Fruit fly (Drosophila melanogaster) whole organism, embryonic: Measurements from ENCODE around the gene Ku80.

Source experiments
- C15 ChIP-seq: fragments of 200-800 bp; sonication (Bioruptor generic); IDR thresholded peaks from 3 replicates; pipeline ENCODE4 v1.3.6; 2022; ENCODE audit warnings: missing biosample characterization, missing genetic modification characterization
- CG12155 ChIP-seq: fragments of 200-800 bp; sonication (Bioruptor generic); optimal IDR thresholded peaks from 3 replicates; lab custom pipeline; 2016; ENCODE audit warnings: missing biosample characterization, missing genetic modification characterization
- CG12391 ChIP-seq: fragments of 200-800 bp; sonication (Bioruptor generic); optimal IDR thresholded peaks from 3 replicates; lab custom pipeline; 2018; ENCODE audit warnings: missing biosample characterization, mild to moderate bottlenecking, missing genetic modification characterization, moderate library complexity
- CG1602 ChIP-seq: fragments of 200-800 bp; sonication (Bioruptor generic); optimal IDR thresholded peaks from 3 replicates; lab custom pipeline; 2016; ENCODE audit warnings: missing biosample characterization, missing genetic modification characterization
- CG1647 ChIP-seq: fragments of 200-800 bp; sonication (Bioruptor generic); optimal IDR thresholded peaks from 3 replicates; lab custom pipeline; 2016; ENCODE audit warnings: missing biosample characterization, missing genetic modification characterization
- CG16813 ChIP-seq: fragments of 200-800 bp; sonication (Bioruptor generic); IDR thresholded peaks from 3 replicates; pipeline ENCODE4 v1.3.6; 2022; ENCODE audit warnings: missing biosample characterization, missing genetic modification characterization; ENCODE audit not compliant: partially characterized antibody
- CG16815 ChIP-seq: fragments of 200-800 bp; sonication (Bioruptor generic); optimal IDR thresholded peaks from 3 replicates; lab custom pipeline; 2017; ENCODE audit warnings: missing biosample characterization, mild to moderate bottlenecking, missing genetic modification characterization
- CG17612 ChIP-seq: fragments of 200-800 bp; sonication (Bioruptor generic); IDR thresholded peaks from 2 replicates; pipeline ENCODE4 v1.3.6; 2022; ENCODE audit warnings: missing biosample characterization, missing genetic modification characterization
- CG17912 ChIP-seq: fragments of 200-800 bp; sonication (Bioruptor generic); optimal IDR thresholded peaks from 2 replicates; lab custom pipeline; 2018; ENCODE audit warnings: missing biosample characterization, mild to moderate bottlenecking, missing genetic modification characterization
- CG1792 ChIP-seq: fragments of 200-800 bp; sonication (Bioruptor generic); optimal IDR thresholded peaks from 2 replicates; lab custom pipeline; 2016; ENCODE audit warnings: missing biosample characterization, missing genetic modification characterization
- CG18262 ChIP-seq: fragments of 200-800 bp; optimal IDR thresholded peaks from 3 replicates; lab custom pipeline; 2019; ENCODE audit warnings: missing biosample characterization, mild to moderate bottlenecking, missing genetic modification characterization, moderate library complexity
- CG1832 ChIP-seq: fragments of 200-800 bp; sonication (Bioruptor generic); optimal IDR thresholded peaks from 2 replicates; lab custom pipeline; 2017; ENCODE audit warnings: missing biosample characterization, mild to moderate bottlenecking, missing genetic modification characterization, inconsistent platforms
- CG3163 ChIP-seq: fragments of 200-800 bp; sonication (Bioruptor generic); optimal IDR thresholded peaks from 3 replicates; lab custom pipeline; 2016; ENCODE audit warnings: missing biosample characterization, missing genetic modification characterization
- CG3407 ChIP-seq: fragments of 200-800 bp; sonication (Bioruptor generic); optimal IDR thresholded peaks from 2 replicates; lab custom pipeline; 2018; ENCODE audit warnings: missing biosample characterization, mild to moderate bottlenecking, missing genetic modification characterization
- CG4282 ChIP-seq: fragments of 200-800 bp; sonication (Bioruptor generic); optimal IDR thresholded peaks from 2 replicates; lab custom pipeline; 2016; ENCODE audit warnings: missing biosample characterization, missing genetic modification characterization
- CG4328 ChIP-seq: fragments of 200-800 bp; sonication (Bioruptor generic); optimal IDR thresholded peaks from 3 replicates; lab custom pipeline; 2017; ENCODE audit warnings: missing biosample characterization, missing genetic modification reagents, missing genetic modification characterization
- CG43689 ChIP-seq: fragments of 200-800 bp; sonication (Bioruptor generic); IDR thresholded peaks from 2 replicates; pipeline ENCODE4 v1.3.6; 2022; ENCODE audit warnings: missing biosample characterization, missing genetic modification characterization
- CG4730 ChIP-seq: fragments of 200-800 bp; sonication (Bioruptor generic); IDR thresholded peaks from 2 replicates; pipeline ENCODE4 v1.3.6; 2022; ENCODE audit warnings: missing biosample characterization, missing genetic modification characterization
- CG7271 ChIP-seq: fragments of 200-800 bp; sonication (Bioruptor generic); optimal IDR thresholded peaks from 2 replicates; lab custom pipeline; 2018; ENCODE audit warnings: missing biosample characterization, mild to moderate bottlenecking, missing genetic modification characterization, moderate library complexity
- CG7987 ChIP-seq: fragments of 200-800 bp; sonication (Bioruptor generic); optimal IDR thresholded peaks from 2 replicates; lab custom pipeline; 2018; ENCODE audit warnings: missing biosample characterization, mild to moderate bottlenecking, missing genetic modification characterization, moderate library complexity
- CG8290 ChIP-seq, 3 experiments: fragments of 200-800 bp; sonication (Bioruptor generic); optimal IDR thresholded peaks; 2 replicates each; lab custom pipeline; 2016 to 2019; ENCODE audit warnings: missing biosample characterization in 3 of 3, missing genetic modification characterization in 3 of 3, mild to moderate bottlenecking in 2 of 3, moderate library complexity in 1 of 3
- CG8944 ChIP-seq: fragments of 200-800 bp; sonication (Bioruptor generic); optimal IDR thresholded peaks from 3 replicates; lab custom pipeline; 2016; ENCODE audit warnings: missing biosample characterization, missing genetic modification characterization
- CG9932 ChIP-seq: fragments of 200-800 bp; sonication (Bioruptor generic); IDR thresholded peaks from 2 replicates; pipeline ENCODE4 v1.3.6; 2022; ENCODE audit warnings: missing biosample characterization, missing genetic modification characterization
- Doc3 ChIP-seq: fragments of 200-800 bp; sonication (Bioruptor generic); IDR thresholded peaks from 3 replicates; pipeline ENCODE4 v1.3.6; 2022; ENCODE audit warnings: missing biosample characterization, missing genetic modification characterization; ENCODE audit not compliant: partially characterized antibody
- Gsc ChIP-seq: fragments of 200-800 bp; sonication (Bioruptor generic); IDR thresholded peaks from 2 replicates; pipeline ENCODE4 v1.3.6; 2022; ENCODE audit warnings: missing biosample characterization, missing genetic modification characterization
- Hr39 ChIP-seq: fragments of >200 bp; optimal IDR thresholded peaks from 2 replicates; lab custom pipeline; 2017
- Lpt ChIP-seq: fragments of >200 bp; optimal IDR thresholded peaks from 2 replicates; lab custom pipeline; 2018; ENCODE audit warnings: missing biosample characterization, missing genetic modification characterization
- Mrtf ChIP-seq: fragments of 200-800 bp; sonication (Bioruptor generic); IDR thresholded peaks from 3 replicates; pipeline ENCODE4 v1.3.6; 2022; ENCODE audit warnings: missing biosample characterization, missing genetic modification characterization
- PHDP ChIP-seq: fragments of 200-800 bp; sonication (Bioruptor generic); optimal IDR thresholded peaks from 3 replicates; lab custom pipeline; 2018; ENCODE audit warnings: missing biosample characterization, mild to moderate bottlenecking, missing genetic modification characterization, moderate library complexity
- Rx ChIP-seq: fragments of 200-800 bp; sonication (Bioruptor generic); IDR thresholded peaks from 2 replicates; pipeline ENCODE4 v1.3.6; 2022; ENCODE audit warnings: missing biosample characterization, missing genetic modification characterization
- Sox100B ChIP-seq: fragments of 200-800 bp; sonication (Bioruptor generic); optimal IDR thresholded peaks from 3 replicates; lab custom pipeline; 2018; ENCODE audit warnings: missing biosample characterization, mild to moderate bottlenecking, missing genetic modification characterization
- Ssrp ChIP-seq: fragments of 200-800 bp; sonication (Bioruptor generic); optimal IDR thresholded peaks from 2 replicates; lab custom pipeline; 2018; ENCODE audit warnings: missing biosample characterization, mild to moderate bottlenecking, missing genetic modification characterization, moderate library complexity
- Xbp1 ChIP-seq: fragments of 200-800 bp; sonication (Bioruptor generic); optimal IDR thresholded peaks from 3 replicates; lab custom pipeline; 2016; ENCODE audit warnings: missing biosample characterization, mild to moderate bottlenecking, missing genetic modification characterization
- bbx ChIP-seq: fragments of 200-800 bp; sonication (Bioruptor generic); IDR thresholded peaks from 2 replicates; pipeline ENCODE4 v1.3.6; 2022; ENCODE audit warnings: missing biosample characterization, missing genetic modification characterization; ENCODE audit not compliant: partially characterized antibody
- dimm ChIP-seq: fragments of 200-800 bp; sonication (Bioruptor generic); IDR thresholded peaks from 2 replicates; pipeline ENCODE4 v1.3.6; 2022; ENCODE audit warnings: missing biosample characterization, missing genetic modification characterization
- dmrt11E ChIP-seq: fragments of 200-800 bp; sonication (Bioruptor generic); optimal IDR thresholded peaks from 3 replicates; lab custom pipeline; 2018; ENCODE audit warnings: missing biosample characterization, mild to moderate bottlenecking, missing genetic modification characterization, moderate library complexity
- exex ChIP-seq: fragments of 200-800 bp; sonication (Bioruptor generic); optimal IDR thresholded peaks from 4 replicates; lab custom pipeline; 2018; ENCODE audit warnings: missing biosample characterization, mild to moderate bottlenecking, missing genetic modification characterization, moderate library complexity
- gcm ChIP-seq: fragments of 200-800 bp; sonication (Bioruptor generic); optimal IDR thresholded peaks from 2 replicates; lab custom pipeline; 2019; ENCODE audit warnings: missing biosample characterization, mild to moderate bottlenecking, missing genetic modification characterization, moderate library complexity
- grau ChIP-seq: fragments of 200-800 bp; optimal IDR thresholded peaks from 3 replicates; lab custom pipeline; 2019; ENCODE audit warnings: missing biosample characterization, mild to moderate bottlenecking, missing genetic modification characterization, moderate library complexity
- gsb ChIP-seq: fragments of 200-800 bp; sonication (Bioruptor generic); IDR thresholded peaks from 2 replicates; pipeline ENCODE4 v1.3.6; 2022; ENCODE audit warnings: missing biosample characterization, missing genetic modification characterization
- hth ChIP-seq: fragments of >200 bp; optimal IDR thresholded peaks from 2 replicates; lab custom pipeline; 2017; ENCODE audit warnings: inconsistent platforms
- ind ChIP-seq: fragments of 200-800 bp; sonication (Bioruptor generic); optimal IDR thresholded peaks from 3 replicates; lab custom pipeline; 2016; ENCODE audit warnings: missing biosample characterization, missing genetic modification characterization
- luna ChIP-seq: fragments of 200-800 bp; sonication (Bioruptor generic); optimal IDR thresholded peaks from 2 replicates; lab custom pipeline; 2016; ENCODE audit warnings: missing biosample characterization, missing genetic modification characterization
- mirr ChIP-seq: fragments of 200-800 bp; sonication (Bioruptor generic); optimal IDR thresholded peaks from 3 replicates; lab custom pipeline; 2018; ENCODE audit warnings: missing biosample characterization, mild to moderate bottlenecking, missing genetic modification characterization
- peb ChIP-seq: fragments of 200-800 bp; sonication (Bioruptor generic); IDR thresholded peaks from 2 replicates; pipeline ENCODE4 v1.3.6; 2022; ENCODE audit warnings: missing biosample characterization, missing genetic modification characterization
- salm ChIP-seq: fragments of 200-800 bp; sonication (Bioruptor generic); optimal IDR thresholded peaks from 2 replicates; lab custom pipeline; 2018; ENCODE audit warnings: missing biosample characterization, mild to moderate bottlenecking, missing genetic modification characterization
- scrt ChIP-seq: fragments of 200-800 bp; sonication (Bioruptor generic); optimal IDR thresholded peaks from 2 replicates; lab custom pipeline; 2018; ENCODE audit warnings: missing biosample characterization, mild to moderate bottlenecking, missing genetic modification characterization, moderate library complexity
- sens ChIP-seq: fragments of 200-800 bp; sonication (Bioruptor generic); peaks from one replicate; lab custom pipeline; 2016; ENCODE audit warnings: missing biosample characterization, missing genetic modification characterization
- sim ChIP-seq: fragments of 200-800 bp; sonication (Bioruptor generic); IDR thresholded peaks from 2 replicates; pipeline ENCODE4 v1.3.6; 2022; ENCODE audit warnings: missing biosample characterization, missing genetic modification characterization
- sqz ChIP-seq: fragments of 200-800 bp; sonication (Bioruptor generic); optimal IDR thresholded peaks from 3 replicates; lab custom pipeline; 2018; ENCODE audit warnings: missing biosample characterization, mild to moderate bottlenecking, missing genetic modification characterization
- wdn ChIP-seq: fragments of 200-800 bp; sonication (Bioruptor generic); IDR thresholded peaks from 2 replicates; pipeline ENCODE4 v1.3.6; 2022; ENCODE audit warnings: missing biosample characterization, missing genetic modification characterization

Gene Ku80

dm6 chr2L:15747394-15748260 is 23.3 kb downstream of the Ku80 start, which contains the start of gene CycE (continued):
- TF ChIP-seq C15: no peak
- no peak for TF ChIP-seq CG12155 (GFP tag; lab: Kevin White, UChicago)
- TF ChIP-seq sim (GFP tag; lab: Robert Waterston, UW): no peak
- TF ChIP-seq Mrtf (GFP tag; lab: Robert Waterston, UW): no peak
- TF ChIP-seq Hr39 (lab: Kevin White, UChicago): no peak
- no peak for TF ChIP-seq Lpt (GFP tag; lab: Kevin White, UChicago)
- no peak for TF ChIP-seq PHDP
- TF ChIP-seq CG43689: no peak
- peak; percentile 63; the same call in 1 of the 2 replicates for TF ChIP-seq bbx
- TF ChIP-seq salm (tag; lab: Kevin White, UChicago): no peak
- no peak for TF ChIP-seq grau (tag; lab: Kevin White, UChicago)
- no peak for TF ChIP-seq CG17612 (GFP tag; lab: Robert Waterston, UW)
- TF ChIP-seq hth (lab: Kevin White, UChicago): no peak
- no peak for TF ChIP-seq sens
- no peak for TF ChIP-seq CG16813 (GFP tag; lab: Robert Waterston, UW)
- TF ChIP-seq Doc3 (GFP tag; lab: Robert Waterston, UW): no peak
- TF ChIP-seq CG1832: peak; percentile 22
- TF ChIP-seq CG1647 (GFP tag; lab: Kevin White, UChicago): no peak
- no peak for TF ChIP-seq Gsc (GFP tag; lab: Robert Waterston, UW)
- TF ChIP-seq wdn (GFP tag; lab: Robert Waterston, UW): no peak
- no peak for TF ChIP-seq CG16815 (GFP tag; lab: Kevin White, UChicago)
- no peak for TF ChIP-seq Xbp1 (GFP tag; lab: Kevin White, UChicago)
- no peak for TF ChIP-seq Sox100B (GFP tag; lab: Kevin White, UChicago)
- TF ChIP-seq CG17912 (GFP tag; lab: Kevin White, UChicago): no peak
- TF ChIP-seq ind: no peak
- TF ChIP-seq CG7271: no peak
- no peak for TF ChIP-seq CG12391 (tag; lab: Kevin White, UChicago)
- TF ChIP-seq CG4328 (GFP tag; lab: Kevin White, UChicago): no peak
- no peak for TF ChIP-seq CG9932 (GFP tag; lab: Robert Waterston, UW)
- no peak for TF ChIP-seq Ssrp (tag; lab: Kevin White, UChicago)
- no peak for TF ChIP-seq luna (GFP tag; lab: Kevin White, UChicago)
- TF ChIP-seq CG4282 (GFP tag; lab: Kevin White, UChicago): no peak
- peak; percentile 95 for TF ChIP-seq sqz
- no peak for TF ChIP-seq CG18262 (tag; lab: Kevin White, UChicago)
- no peak for TF ChIP-seq peb (GFP tag; lab: Robert Waterston, UW)
- TF ChIP-seq CG7987 (GFP tag; lab: Kevin White, UChicago): no peak
- no peak for TF ChIP-seq mirr (GFP tag; lab: Kevin White, UChicago)
- TF ChIP-seq dimm (GFP tag; lab: Robert Waterston, UW): no peak
- no peak for TF ChIP-seq CG1792 (GFP tag; lab: Kevin White, UChicago)
- no peak for TF ChIP-seq CG8290 (GFP tag; optimal IDR thresholded peaks at IDR 0.05; lab: Kevin White, UChicago)
- TF ChIP-seq CG8290 (tag; optimal IDR thresholded peaks at IDR 0.05; lab: Kevin White, UChicago): no peak
- TF ChIP-seq CG8944 (GFP tag; lab: Kevin White, UChicago): no peak
- no peak for TF ChIP-seq gcm (GFP tag; lab: Kevin White, UChicago)
- TF ChIP-seq exex (tag; lab: Kevin White, UChicago): no peak
- no peak for TF ChIP-seq CG1602 (GFP tag; lab: Kevin White, UChicago)
- no peak for TF ChIP-seq scrt (GFP tag; lab: Kevin White, UChicago)
- TF ChIP-seq CG4730 (GFP tag; lab: Robert Waterston, UW): no peak
- TF ChIP-seq Rx (GFP tag; lab: Robert Waterston, UW): no peak
- TF ChIP-seq CG3163: peak; percentile 88
- TF ChIP-seq gsb: no peak
- TF ChIP-seq CG3407 (GFP tag; lab: Kevin White, UChicago): no peak
- TF ChIP-seq dmrt11E: no peak
